Fruit fly (Drosophila melanogaster) S2 (cell line): Measurements from ENCODE around the gene CG17826.
A peak's percentile ranks its signal among the peaks of the same experiment; 100 is the strongest.

Experiments used
- CG8478 ChIP-seq: fragments of >200 bp; optimal IDR thresholded peaks from 2 replicates; lab custom pipeline; 2018
- CTCF ChIP-seq, 2 experiments: fragments of >200 bp; optimal IDR thresholded peaks; 2 replicates each; lab custom pipeline; 2018

The CG17826 gene

dm6 chr3L:11972879-11973278 is 23.2 kb downstream of the CG17826 start, which contains the start of gene Muc68E:
TSS of gene Muc68E (minus strand) at chr3L:11972979.
- TF ChIP-seq CTCF (optimal IDR thresholded peaks at IDR 0.05; lab: Kevin White, UChicago) (no peak), CG8478 (lab: Kevin White, UChicago) (no peak)

- TF ChIP-seq CTCF (optimal IDR thresholded peaks at IDR 0.05; lab: Kevin White, UChicago): no peak
- TF ChIP-seq CG8478 (lab: Kevin White, UChicago): no peak
Observed at dm6 chr3L:11973690-11974089, 24.1 kb downstream of the CG17826 start, which contains the start of gene CG42397. TSS of gene CG42397 (minus strand) at chr3L:11973790.

dm6 chr3L:11974605-11975004 is 25.0 kb downstream of the CG17826 start, which contains the start of gene CG14125:
TSS of gene CG14125 (plus strand) at chr3L:11974905.
- TF ChIP-seq CG8478 (lab: Kevin White, UChicago): no peak
- no peak for TF ChIP-seq CTCF (optimal IDR thresholded peaks at IDR 0.05; lab: Kevin White, UChicago)

dm6 chr3L:11975811-11976210 is 26.2 kb downstream of the CG17826 start, which contains the start of gene CG43896:
TSS of gene CG43896 (plus strand) at chr3L:11976111.
- TF ChIP-seq CTCF (optimal IDR thresholded peaks at IDR 0.05; lab: Kevin White, UChicago): no peak
- no peak for TF ChIP-seq CG8478 (lab: Kevin White, UChicago)

dm6 chr3L:11984606-11985005 is 35.0 kb downstream of the CG17826 start, which contains the start of gene CG6938:
TSS of gene CG6938 (plus strand) at chr3L:11984906.
- no peak for TF ChIP-seq CTCF (optimal IDR thresholded peaks at IDR 0.05; lab: Kevin White, UChicago)
- no peak for TF ChIP-seq CG8478 (lab: Kevin White, UChicago)

- TF ChIP-seq CG8478 (lab: Kevin White, UChicago) (no peak), CTCF (optimal IDR thresholded peaks at IDR 0.05; lab: Kevin White, UChicago) (no peak)
Observed at dm6 chr3L:11990436-11990835, 40.8 kb downstream of the CG17826 start, which contains the start of gene CG6931. TSS of gene CG6931 (plus strand) at chr3L:11990736.

- TF ChIP-seq CTCF (optimal IDR thresholded peaks at IDR 0.05; lab: Kevin White, UChicago) (peak in 1 of 2 experiments; percentile 14), CG8478 (lab: Kevin White, UChicago) (no peak)
Observed at dm6 chr3L:11992960-11993359, 43.3 kb downstream of the CG17826 start, which contains the start of gene viaf. TSS of gene viaf (minus strand) at chr3L:11993179.

dm6 chr3L:11997959-11998358 is 48.3 kb downstream of the CG17826 start, which contains the start of gene Grip163:
TSS of gene Grip163 (minus strand) at chr3L:11998138.
- TF ChIP-seq CG8478 (lab: Kevin White, UChicago) (no peak), CTCF (optimal IDR thresholded peaks at IDR 0.05; lab: Kevin White, UChicago) (no peak)
